Worm (Caenorhabditis elegans) whole organism, late embryonic: ENCODE results near the gene K02F3.9.
A peak's percentile ranks its signal among the peaks of the same experiment; 100 is the strongest.

Experiments
- C08G9.2 ChIP-seq: sonication (generic microtip); optimal IDR thresholded peaks from 2 replicates; lab custom pipeline; 2016; ENCODE audit warnings: mild to moderate bottlenecking, missing genetic modification characterization, moderate library complexity, missing compliant biosample characterization
- C38D4.7 ChIP-seq: fragments of 200-800 bp; sonication (Bioruptor generic); optimal IDR thresholded peaks from 2 replicates; lab custom pipeline; 2018; ENCODE audit warnings: mild to moderate bottlenecking, missing genetic modification characterization, moderate library complexity, missing compliant biosample characterization
- F13H6.1 ChIP-seq: sonication (generic microtip); optimal IDR thresholded peaks from 2 replicates; lab custom pipeline; 2016; ENCODE audit warnings: missing genetic modification characterization, missing compliant biosample characterization
- K02D7.2 ChIP-seq: sonication (generic microtip); optimal IDR thresholded peaks from 2 replicates; lab custom pipeline; 2017; ENCODE audit warnings: mild to moderate bottlenecking, missing genetic modification characterization, missing compliant biosample characterization
- K09A11.1 ChIP-seq: sonication (generic microtip); optimal IDR thresholded peaks from 2 replicates; lab custom pipeline; 2017; ENCODE audit warnings: antibody characterized with exemption, mild to moderate bottlenecking, missing genetic modification characterization, missing compliant biosample characterization; ENCODE audit not compliant: insufficient read depth
- Y22D7AL.16 ChIP-seq: sonication (generic microtip); optimal IDR thresholded peaks from 2 replicates; lab custom pipeline; 2016; ENCODE audit warnings: missing genetic modification characterization, missing compliant biosample characterization
- ahr-1 ChIP-seq: sonication (generic microtip); optimal IDR thresholded peaks from 2 replicates; lab custom pipeline; 2016; ENCODE audit warnings: missing genetic modification characterization, missing compliant biosample characterization
- ama-1 ChIP-seq: fragments of 150-350 bp; optimal IDR thresholded peaks from 2 replicates; lab custom pipeline; 2014
- ceh-14 ChIP-seq: sonication (generic microtip); optimal IDR thresholded peaks from 2 replicates; lab custom pipeline; 2016; ENCODE audit warnings: missing genotype, missing genetic modification characterization, missing compliant biosample characterization
- ceh-19 ChIP-seq: fragments of 200-800 bp; sonication (Bioruptor generic); optimal IDR thresholded peaks from 2 replicates; lab custom pipeline; 2018; ENCODE audit warnings: mild to moderate bottlenecking, missing genetic modification characterization, missing compliant biosample characterization
- ceh-2 ChIP-seq: sonication (generic microtip); optimal IDR thresholded peaks from 2 replicates; lab custom pipeline; 2016; ENCODE audit warnings: missing genotype, missing genetic modification characterization, missing compliant biosample characterization
- ceh-22 ChIP-seq: sonication (generic microtip); optimal IDR thresholded peaks from 2 replicates; lab custom pipeline; 2017; ENCODE audit warnings: missing biosample characterization, missing genetic modification characterization
- ceh-34 ChIP-seq: sonication (generic microtip); optimal IDR thresholded peaks from 2 replicates; lab custom pipeline; 2016; ENCODE audit warnings: mild to moderate bottlenecking, missing genetic modification characterization, missing compliant biosample characterization
- ceh-45 ChIP-seq: fragments of 200-800 bp; sonication (Bioruptor generic); IDR thresholded peaks from 2 replicates; pipeline ENCODE4 v1.3.6; 2022; ENCODE audit warnings: missing genetic modification reagents, missing genetic modification characterization, missing compliant biosample characterization
- ceh-9 ChIP-seq: sonication (generic microtip); optimal IDR thresholded peaks from 2 replicates; lab custom pipeline; 2016; ENCODE audit warnings: mild to moderate bottlenecking, missing genetic modification characterization, inconsistent platforms, missing compliant biosample characterization
- dmd-4 ChIP-seq: sonication (generic microtip); optimal IDR thresholded peaks from 2 replicates; lab custom pipeline; 2016; ENCODE audit warnings: borderline replicate concordance, missing genetic modification characterization, missing compliant biosample characterization
- dve-1 ChIP-seq: sonication (generic microtip); optimal IDR thresholded peaks from 2 replicates; lab custom pipeline; 2017; ENCODE audit warnings: antibody characterized with exemption, mild to moderate bottlenecking, missing genetic modification characterization, missing compliant biosample characterization
- elt-2 ChIP-seq: sonication (generic microtip); optimal IDR thresholded peaks from 2 replicates; lab custom pipeline; 2016; ENCODE audit warnings: missing genetic modification reagents, missing genetic modification characterization, missing compliant biosample characterization
- elt-4 ChIP-seq: sonication (generic microtip); optimal IDR thresholded peaks from 2 replicates; lab custom pipeline; 2016; ENCODE audit warnings: missing genetic modification characterization, missing compliant biosample characterization
- eyg-1 ChIP-seq: sonication (generic microtip); optimal IDR thresholded peaks from 2 replicates; lab custom pipeline; 2016; ENCODE audit warnings: missing genotype, missing genetic modification characterization, missing compliant biosample characterization
- fax-1 ChIP-seq: sonication (generic microtip); optimal IDR thresholded peaks from 2 replicates; lab custom pipeline; 2016; ENCODE audit warnings: missing genotype, missing genetic modification characterization, missing compliant biosample characterization
- fkh-10 ChIP-seq: fragments of 150-350 bp; optimal IDR thresholded peaks from 2 replicates; lab custom pipeline; 2014; ENCODE audit warnings: missing biosample characterization, missing genetic modification reagents, missing genetic modification characterization
- fkh-6 ChIP-seq: sonication (generic microtip); optimal IDR thresholded peaks from 2 replicates; lab custom pipeline; 2016; ENCODE audit warnings: missing genetic modification characterization, missing compliant biosample characterization
- hlh-13 ChIP-seq: fragments of 200-800 bp; sonication (Bioruptor generic); optimal IDR thresholded peaks from 2 replicates; lab custom pipeline; 2018; ENCODE audit warnings: mild to moderate bottlenecking, missing genetic modification characterization, missing compliant biosample characterization
- hlh-30 ChIP-seq: sonication (generic microtip); optimal IDR thresholded peaks from 2 replicates; lab custom pipeline; 2017; ENCODE audit warnings: antibody characterized with exemption, missing genetic modification characterization, missing compliant biosample characterization; ENCODE audit not compliant: insufficient read depth
- hlh-8 ChIP-seq: sonication (generic microtip); optimal IDR thresholded peaks from 2 replicates; lab custom pipeline; 2016; ENCODE audit warnings: missing genotype, missing genetic modification characterization, missing compliant biosample characterization
- lim-6 ChIP-seq: sonication (generic microtip); optimal IDR thresholded peaks from 2 replicates; lab custom pipeline; 2016; ENCODE audit warnings: missing genetic modification characterization, missing compliant biosample characterization
- nfya-1 ChIP-seq: sonication (generic microtip); optimal IDR thresholded peaks from 2 replicates; lab custom pipeline; 2017; ENCODE audit warnings: missing genetic modification characterization, mild to moderate bottlenecking, missing compliant biosample characterization, antibody characterized with exemption, moderate library complexity
- nhr-11 ChIP-seq: fragments of 150-350 bp; optimal IDR thresholded peaks from 2 replicates; lab custom pipeline; 2014; ENCODE audit warnings: missing biosample characterization, missing genetic modification characterization
- pax-1 ChIP-seq: fragments of 150-350 bp; optimal IDR thresholded peaks from 2 replicates; lab custom pipeline; 2014; ENCODE audit warnings: missing biosample characterization, missing genetic modification characterization
- pha-2 ChIP-seq: sonication (generic microtip); optimal IDR thresholded peaks from 2 replicates; lab custom pipeline; 2017; ENCODE audit warnings: mild to moderate bottlenecking, missing genetic modification characterization, missing compliant biosample characterization
- pqm-1 ChIP-seq: sonication (generic microtip); optimal IDR thresholded peaks from 2 replicates; lab custom pipeline; 2016; ENCODE audit warnings: missing genetic modification characterization, missing compliant biosample characterization
- rnt-1 ChIP-seq: sonication (generic microtip); optimal IDR thresholded peaks from 2 replicates; lab custom pipeline; 2016; ENCODE audit warnings: missing genetic modification characterization, missing compliant biosample characterization
- sdc-2 ChIP-seq: sonication (generic microtip); optimal IDR thresholded peaks from 2 replicates; lab custom pipeline; 2016; ENCODE audit warnings: missing genotype, missing genetic modification characterization, missing compliant biosample characterization
- sox-2 ChIP-seq: fragments of 200-800 bp; sonication (Bioruptor generic); IDR thresholded peaks from 2 replicates; pipeline ENCODE4 v1.3.6; 2022; ENCODE audit warnings: missing genetic modification reagents, missing genetic modification characterization, missing compliant biosample characterization
- syd-9 ChIP-seq: sonication (generic microtip); optimal IDR thresholded peaks from 2 replicates; lab custom pipeline; 2016; ENCODE audit warnings: mild to moderate bottlenecking, missing genetic modification characterization, moderate library complexity, missing compliant biosample characterization
- tbx-2 ChIP-seq: sonication (generic microtip); optimal IDR thresholded peaks from 2 replicates; lab custom pipeline; 2016; ENCODE audit warnings: missing genetic modification characterization, missing compliant biosample characterization
- unc-3 ChIP-seq, 2 experiments: fragments of 200-800 bp in 1 of 2; sonication (Bioruptor generic) in 1 of 2; sonication (generic microtip) in 1 of 2; conservative IDR thresholded peaks in 1 of 2; optimal IDR thresholded peaks in 1 of 2; 2 replicates each; pipeline versions ENCODE4 v1.3.6 to Lab custom; 2016 to 2022; ENCODE audit warnings: missing compliant biosample characterization in 2 of 2, missing genetic modification characterization in 2 of 2, missing genetic modification reagents in 1 of 2
- unc-42 ChIP-seq: sonication (generic microtip); optimal IDR thresholded peaks from 2 replicates; lab custom pipeline; 2016; ENCODE audit warnings: missing genotype, missing genetic modification characterization, missing compliant biosample characterization
- unc-55 ChIP-seq: sonication (generic microtip); optimal IDR thresholded peaks from 2 replicates; lab custom pipeline; 2017; ENCODE audit warnings: missing biosample characterization, missing genetic modification reagents, missing genetic modification characterization
- unc-86 ChIP-seq: sonication (generic microtip); optimal IDR thresholded peaks from 2 replicates; lab custom pipeline; 2016; ENCODE audit warnings: missing genetic modification characterization, missing compliant biosample characterization

K02F3.9 gene

ce11 chrIII:835713-836278 lies 5.4 kb downstream of the K02F3.9 start (continued):
- TF ChIP-seq ceh-22 (tag; lab: Kevin White, UChicago) (no peak), pax-1 (tag; lab: Kevin White, UChicago) (no peak), tbx-2 (tag; lab: Kevin White, UChicago) (no peak), nfya-1 (tag; lab: Kevin White, UChicago) (peak; percentile 67), ceh-34 (tag; lab: Kevin White, UChicago) (no peak), sox-2 (no peak; the same call in 1 of the 2 replicates), dve-1 (tag; lab: Kevin White, UChicago) (peak; percentile 43), eyg-1 (tag; lab: Kevin White, UChicago) (no peak), fkh-6 (no peak), ahr-1 (tag; lab: Kevin White, UChicago) (no peak), elt-2 (tag; lab: Kevin White, UChicago) (peak; percentile 9), C08G9.2 (peak; percentile 34), hlh-30 (tag; lab: Kevin White, UChicago) (no peak), hlh-8 (tag; lab: Kevin White, UChicago) (no peak), sdc-2 (no peak), ceh-45 (GFP tag; lab: Robert Waterston, UW) (peak; percentile 70), K02D7.2 (tag; lab: Kevin White, UChicago) (peak; percentile 52), pqm-1 (no peak), ceh-19 (GFP tag; lab: Kevin White, UChicago) (peak; percentile 32), ceh-9 (tag; lab: Kevin White, UChicago) (peak; percentile 22), hlh-13 (no peak), nhr-11 (tag; lab: Kevin White, UChicago) (peak; percentile 49), syd-9 (tag; lab: Kevin White, UChicago) (no peak), Y22D7AL.16 (peak; percentile 50), pha-2 (tag; lab: Kevin White, UChicago) (peak; percentile 77), F13H6.1 (tag; lab: Kevin White, UChicago) (peak; percentile 13), K09A11.1 (tag; lab: Kevin White, UChicago) (no peak), fkh-10 (peak; percentile 28), C38D4.7 (GFP tag; lab: Kevin White, UChicago) (peak; percentile 61), elt-4 (no peak), unc-55 (GFP tag; lab: Kevin White, UChicago) (no peak), unc-42 (tag; lab: Kevin White, UChicago) (no peak), dmd-4 (tag; lab: Kevin White, UChicago) (no peak), unc-3 (GFP tag; conservative IDR thresholded peaks at IDR 0.05; lab: Robert Waterston, UW) (peak; percentile 26; the same call in 1 of the 2 replicates), unc-3 (tag; optimal IDR thresholded peaks at IDR 0.05; lab: Kevin White, UChicago) (no peak), unc-86 (tag; lab: Kevin White, UChicago) (no peak), fax-1 (tag; lab: Kevin White, UChicago) (no peak), ama-1 (peak; percentile 95), rnt-1 (tag; lab: Kevin White, UChicago) (no peak), lim-6 (tag; lab: Kevin White, UChicago) (no peak)

- TF ChIP-seq ceh-2 (tag; lab: Kevin White, UChicago) (no peak), ama-1 (peak; percentile 54)
Measured at ce11 chrIII:835208-835607, 6.0 kb downstream of the K02F3.9 start.

DNA sequence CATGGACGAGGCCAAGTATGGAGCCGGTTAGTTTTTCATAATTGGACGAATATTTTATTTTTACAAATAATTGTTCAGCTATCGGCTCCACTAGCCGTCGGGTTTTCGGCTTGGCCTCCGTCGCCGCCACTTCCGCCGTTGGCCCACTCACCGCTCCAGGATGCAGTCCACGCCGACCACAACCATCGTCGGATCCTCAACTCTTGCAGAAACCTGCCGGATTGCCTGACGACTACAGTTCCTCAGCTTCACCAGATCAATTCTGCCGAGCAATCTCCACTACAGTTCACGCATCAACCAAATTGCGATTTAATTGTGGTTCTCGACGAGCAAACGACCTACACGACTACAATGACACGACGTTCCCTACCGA lies 6.7 kb downstream of the K02F3.9 start:
- TF ChIP-seq ceh-14 (tag; lab: Kevin White, UChicago) (no peak), unc-55 (GFP tag; lab: Kevin White, UChicago) (no peak), ceh-45 (GFP tag; lab: Robert Waterston, UW) (0 out of 2 replicates have a peak, but pooled peaks have one; percentile 25), unc-42 (tag; lab: Kevin White, UChicago) (no peak), unc-86 (tag; lab: Kevin White, UChicago) (no peak)
- TF ChIP-seq, all 69 proteins: peak for 1
